Worm (Caenorhabditis elegans) whole organism, L1 larva: ENCODE measurements around the gene B0432.8.

Experiments used
- F16B12.6 ChIP-seq: fragments of 150-350 bp; optimal IDR thresholded peaks from 2 replicates; lab custom pipeline; 2014; ENCODE audit warnings: missing biosample characterization, missing genetic modification characterization
- aha-1 ChIP-seq: fragments of 150-350 bp; optimal IDR thresholded peaks from 2 replicates; lab custom pipeline; 2014; ENCODE audit warnings: missing biosample characterization, missing genetic modification characterization
- alr-1 ChIP-seq: fragments of 200-800 bp; sonication (Bioruptor generic); optimal IDR thresholded peaks from 2 replicates; lab custom pipeline; 2018; ENCODE audit warnings: borderline replicate concordance, mild to moderate bottlenecking, missing genetic modification characterization, missing compliant biosample characterization
- ama-1 ChIP-seq: fragments of 150-350 bp; optimal IDR thresholded peaks from 2 replicates; lab custom pipeline; 2014
- blmp-1 ChIP-seq: fragments of 150-350 bp; optimal IDR thresholded peaks from 2 replicates; lab custom pipeline; 2014; ENCODE audit warnings: missing biosample characterization, missing genetic modification characterization
- ceh-82 ChIP-seq, 3 experiments: fragments of 150-350 bp in 1 of 3; sonication (generic microtip) in 2 of 3; optimal IDR thresholded peaks; 2 replicates each; lab custom pipeline; 2014 to 2017; ENCODE audit warnings: missing biosample characterization in 3 of 3, missing genetic modification characterization in 3 of 3
- ces-1 ChIP-seq: fragments of 150-350 bp; optimal IDR thresholded peaks from 2 replicates; lab custom pipeline; 2014; ENCODE audit warnings: missing biosample characterization, missing genetic modification reagents, missing genetic modification characterization
- efl-1 ChIP-seq, 4 experiments: fragments of 150-350 bp; optimal IDR thresholded peaks in 3 of 4; peaks in 1 of 4; 1 replicate in 1 of 4; 2 replicates in 3 of 4; lab custom pipeline; 2014; ENCODE audit warnings: missing biosample characterization in 2 of 4, missing genetic modification characterization in 2 of 4, missing genetic modification reagents in 2 of 4
- egl-27 ChIP-seq, 2 experiments: fragments of 150-350 bp in 1 of 2; sonication (generic microtip); optimal IDR thresholded peaks; 3 replicates each; lab custom pipeline; 2017 to 2018; ENCODE audit warnings: missing biosample characterization in 2 of 2, missing genetic modification characterization in 2 of 2, missing genetic modification reagents in 2 of 2
- elt-3 ChIP-seq, 6 experiments: fragments of 150-350 bp in 1 of 6; sonication (generic microtip); optimal IDR thresholded peaks; 2 replicates each; lab custom pipeline; 2017 to 2018; ENCODE audit warnings: missing biosample characterization in 6 of 6, missing genetic modification characterization in 6 of 6, inconsistent platforms in 1 of 6
- fkh-10 ChIP-seq: sonication (generic microtip); optimal IDR thresholded peaks from 2 replicates; lab custom pipeline; 2017; ENCODE audit warnings: missing biosample characterization, missing genetic modification reagents, missing genetic modification characterization
- grh-1 ChIP-seq: fragments of 200-800 bp; sonication (Bioruptor generic); IDR thresholded peaks from 2 replicates; pipeline ENCODE4 v1.3.6; 2022; ENCODE audit warnings: missing genetic modification reagents, missing genetic modification characterization, missing compliant biosample characterization
- isw-1 ChIP-seq: fragments of 200-800 bp; sonication (Bioruptor generic); IDR thresholded peaks from 2 replicates; pipeline ENCODE4 v1.3.6; 2022; ENCODE audit warnings: missing genetic modification characterization, missing compliant biosample characterization
- lin-13 ChIP-seq: fragments of 150-350 bp; optimal IDR thresholded peaks from 2 replicates; lab custom pipeline; 2014; ENCODE audit warnings: missing biosample characterization, missing genetic modification reagents, missing genetic modification characterization
- lin-14 ChIP-seq: fragments of 200-800 bp; sonication (Bioruptor generic); optimal IDR thresholded peaks from 2 replicates; lab custom pipeline; 2018; ENCODE audit warnings: mild to moderate bottlenecking, missing genetic modification characterization, moderate library complexity, missing compliant biosample characterization
- lin-35 ChIP-seq, 2 experiments: fragments of 150-350 bp; optimal IDR thresholded peaks; 2 replicates each; lab custom pipeline; 2014; ENCODE audit warnings: missing biosample characterization in 2 of 2, missing genetic modification characterization in 2 of 2, missing genetic modification reagents in 2 of 2
- lin-39 ChIP-seq: fragments of 150-350 bp; optimal IDR thresholded peaks from 2 replicates; lab custom pipeline; 2014; ENCODE audit warnings: missing biosample characterization, missing genetic modification reagents, missing genetic modification characterization
- lsy-2 ChIP-seq, 2 experiments: fragments of 150-350 bp; optimal IDR thresholded peaks; 2 replicates each; lab custom pipeline; 2014; ENCODE audit warnings: missing biosample characterization in 2 of 2, missing genetic modification characterization in 2 of 2
- mab-9 ChIP-seq: fragments of 200-800 bp; sonication (Bioruptor generic); IDR thresholded peaks from 2 replicates; pipeline ENCODE4 v1.3.6; 2022; ENCODE audit warnings: missing genetic modification reagents, missing genetic modification characterization, missing compliant biosample characterization
- mdl-1 ChIP-seq, 2 experiments: fragments of 150-350 bp; optimal IDR thresholded peaks; 2 replicates each; lab custom pipeline; 2014 to 2017; ENCODE audit warnings: missing biosample characterization in 2 of 2, missing genetic modification characterization in 2 of 2, inconsistent platforms in 1 of 2
- mep-1 ChIP-seq: fragments of 150-350 bp; optimal IDR thresholded peaks from 2 replicates; lab custom pipeline; 2014; ENCODE audit warnings: missing biosample characterization, missing genetic modification characterization
- nhr-11 ChIP-seq: fragments of 150-350 bp; optimal IDR thresholded peaks from 2 replicates; lab custom pipeline; 2014; ENCODE audit warnings: missing biosample characterization, missing genetic modification characterization
- nhr-12 ChIP-seq: sonication (generic microtip); optimal IDR thresholded peaks from 2 replicates; lab custom pipeline; 2017; ENCODE audit warnings: missing biosample characterization, missing genetic modification characterization
- nhr-20 ChIP-seq: sonication (generic microtip); optimal IDR thresholded peaks from 2 replicates; lab custom pipeline; 2016; ENCODE audit warnings: mild to moderate bottlenecking, missing genetic modification characterization, missing compliant biosample characterization
- nhr-71 ChIP-seq: sonication (generic microtip); optimal IDR thresholded peaks from 2 replicates; lab custom pipeline; 2016; ENCODE audit warnings: mild to moderate bottlenecking, missing genetic modification characterization, moderate library complexity, missing compliant biosample characterization
- nhr-76 ChIP-seq: sonication (generic microtip); optimal IDR thresholded peaks from 2 replicates; lab custom pipeline; 2017; ENCODE audit warnings: missing biosample characterization, missing genetic modification characterization
- nhr-85 ChIP-seq: sonication (generic microtip); peaks from one replicate; lab custom pipeline; 2016; ENCODE audit warnings: missing genetic modification characterization, inconsistent platforms, missing compliant biosample characterization
- nhr-90 ChIP-seq: sonication (generic microtip); optimal IDR thresholded peaks from 2 replicates; lab custom pipeline; 2016; ENCODE audit warnings: mild to moderate bottlenecking, missing genetic modification characterization, missing compliant biosample characterization; ENCODE audit not compliant: poor library complexity
- rnt-1 ChIP-seq: sonication (generic microtip); optimal IDR thresholded peaks from 2 replicates; lab custom pipeline; 2016; ENCODE audit warnings: mild to moderate bottlenecking, missing genetic modification characterization, moderate library complexity, missing compliant biosample characterization
- snu-23 ChIP-seq: sonication (generic microtip); optimal IDR thresholded peaks from 2 replicates; lab custom pipeline; 2016; ENCODE audit warnings: missing genetic modification characterization, missing compliant biosample characterization
- sox-4 ChIP-seq: sonication (generic microtip); optimal IDR thresholded peaks from 2 replicates; lab custom pipeline; 2016; ENCODE audit warnings: missing genetic modification characterization, missing compliant biosample characterization
- swsn-7 ChIP-seq: sonication (generic microtip); optimal IDR thresholded peaks from 2 replicates; lab custom pipeline; 2016; ENCODE audit warnings: missing genetic modification characterization, missing compliant biosample characterization
- tbx-2 ChIP-seq: sonication (generic microtip); optimal IDR thresholded peaks from 2 replicates; lab custom pipeline; 2016; ENCODE audit warnings: missing genetic modification characterization, missing compliant biosample characterization
- unc-86 ChIP-seq: sonication (generic microtip); optimal IDR thresholded peaks from 2 replicates; lab custom pipeline; 2016; ENCODE audit warnings: missing genetic modification characterization, missing compliant biosample characterization
- unc-98 ChIP-seq: fragments of 200-800 bp; sonication (Bioruptor generic); IDR thresholded peaks from 2 replicates; pipeline ENCODE4 v1.3.6; 2022; ENCODE audit warnings: missing genetic modification characterization, missing compliant biosample characterization

B0432.8 gene

DNA sequence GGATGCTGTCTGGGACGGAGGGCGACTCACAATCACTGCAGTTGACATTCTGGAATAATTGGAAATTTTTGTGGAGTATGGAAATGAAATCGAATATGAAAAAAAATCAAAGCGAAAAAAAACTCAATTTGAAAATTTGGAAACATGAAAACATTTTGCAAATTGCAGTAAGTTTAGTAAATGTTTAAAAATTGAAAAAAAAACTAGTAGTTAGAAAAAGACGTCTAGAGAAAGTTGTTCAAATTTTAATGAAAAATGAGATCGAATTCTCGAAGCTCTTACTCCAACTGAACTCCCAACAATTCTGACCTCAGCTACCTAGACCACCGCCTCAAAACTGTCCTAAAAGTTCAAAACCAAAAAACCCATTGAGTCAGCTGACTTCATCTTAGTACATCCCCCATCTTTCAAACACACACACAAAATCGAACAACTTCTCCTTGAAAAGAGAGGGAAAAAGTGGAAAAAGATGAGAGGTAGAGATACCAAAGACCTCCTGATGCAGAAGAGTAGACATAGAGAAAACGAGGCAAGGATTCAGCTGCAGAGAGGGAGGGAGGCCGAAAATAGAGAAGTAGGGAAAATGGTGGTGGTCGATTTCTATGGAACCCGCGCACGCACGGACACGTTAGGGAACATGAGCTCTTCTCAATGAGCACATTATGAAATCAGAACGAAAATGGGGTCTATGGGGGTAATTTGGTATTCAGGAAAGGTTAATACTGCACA, 44.7 kb upstream of the B0432.8 start, which contains the start of gene K01A2.10 (continued):
- no peak for TF ChIP-seq fkh-10 (GFP tag; lab: Kevin White, UChicago)

DNA sequence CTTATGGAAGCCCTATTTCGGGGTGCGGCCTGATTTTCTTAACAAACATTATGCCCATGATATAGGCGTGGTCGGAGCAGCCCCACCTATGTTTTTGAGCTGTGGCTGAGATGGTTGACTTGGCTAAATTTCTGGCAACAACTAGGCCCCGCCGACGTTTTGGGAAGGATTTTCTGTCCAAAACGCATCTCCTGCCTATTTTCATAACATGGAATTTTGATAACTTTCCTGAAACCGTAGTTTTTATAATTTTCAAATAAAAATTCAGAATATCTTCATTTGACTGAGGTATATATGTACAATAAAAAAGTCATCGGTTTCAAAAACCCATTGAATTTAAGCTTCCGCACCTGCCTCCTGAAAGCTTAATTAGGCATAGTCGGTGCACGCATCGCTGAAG, 42.6 kb upstream of the B0432.8 start:
- TF ChIP-seq blmp-1 (tag; lab: Kevin White, UChicago) (no peak), lin-39 (tag; lab: Kevin White, UChicago) (no peak), swsn-7 (tag; lab: Kevin White, UChicago) (no peak), F16B12.6 (no peak), rnt-1 (no peak), mab-9 (GFP tag; lab: Robert Waterston, UW) (no peak), aha-1 (tag; lab: Kevin White, UChicago) (no peak), grh-1 (GFP tag; lab: Robert Waterston, UW) (no peak), ama-1 (lab: Kevin White, UChicago) (peak; percentile 85), efl-1 (optimal IDR thresholded peaks at IDR 0.05; lab: Kevin White, UChicago) (no peak), efl-1 (GFP tag; optimal IDR thresholded peaks at IDR 0.05 in 1 of 2; lab: Kevin White, UChicago) (peak in 1 of 2 experiments; percentile 80), elt-3 (tag; optimal IDR thresholded peaks at IDR 0.05; lab: Kevin White, UChicago) (no peak)

DNA sequence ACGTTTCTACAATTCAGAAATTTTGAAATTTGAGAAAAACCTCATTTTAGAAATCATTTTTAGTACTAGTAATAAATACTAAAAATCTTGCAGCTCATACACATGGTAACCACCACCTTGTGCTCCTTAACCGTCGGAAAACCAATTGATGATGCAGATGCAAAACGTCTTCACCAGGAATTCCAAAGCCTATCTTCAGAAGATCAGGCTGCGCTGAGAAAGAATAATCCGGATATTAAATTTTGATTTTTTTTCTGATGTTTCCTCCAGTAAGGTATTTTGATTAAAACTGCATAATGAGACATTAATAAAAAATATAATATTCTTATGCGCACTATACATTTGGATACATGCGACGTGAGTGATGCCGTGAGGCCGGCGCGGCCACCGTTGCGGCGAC, 42.2 kb upstream of the B0432.8 start:
- TF ChIP-seq lin-13 (GFP tag; lab: Kevin White, UChicago), result no peak
- TF ChIP-seq efl-1 (optimal IDR thresholded peaks at IDR 0.05; lab: Kevin White, UChicago), result no peak
- peak in 1 of 2 experiments; percentile 57 for TF ChIP-seq efl-1 (GFP tag; optimal IDR thresholded peaks at IDR 0.05 in 1 of 2; lab: Kevin White, UChicago)
- TF ChIP-seq, all 84 proteins: peak for 1

DNA sequence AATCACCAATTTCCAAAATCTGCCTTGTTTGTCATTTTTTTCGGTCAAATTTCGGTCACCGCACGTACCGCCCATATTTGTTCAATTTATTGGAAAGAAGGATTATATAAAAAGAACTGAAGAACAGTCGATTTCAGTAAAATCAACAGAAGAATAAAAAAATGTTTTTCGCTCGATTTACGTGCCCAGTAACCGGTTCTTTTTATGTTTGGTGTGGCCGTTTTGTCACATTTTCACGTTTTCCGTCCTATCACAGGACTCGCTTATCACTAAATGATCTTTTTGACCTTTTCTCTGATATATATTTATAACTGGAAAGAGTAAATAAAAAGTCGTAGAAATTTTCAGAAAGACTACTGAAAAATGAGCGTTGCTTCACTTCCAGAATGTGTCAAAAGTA, 40.9 kb upstream of the B0432.8 start, which contains the start of gene far-7:
Gene far-7, plus strand, starts transcription at position 331 of the 400 bp plus-strand sequence.
- TF ChIP-seq lin-14 (peak; percentile 58), grh-1 (GFP tag; lab: Robert Waterston, UW) (peak; percentile 36; the same call in 1 of the 2 replicates), blmp-1 (tag; lab: Kevin White, UChicago) (peak; percentile 47), fkh-10 (GFP tag; lab: Kevin White, UChicago) (no peak), unc-86 (tag; lab: Kevin White, UChicago) (no peak), elt-3 (tag; optimal IDR thresholded peaks at IDR 0.05; lab: Kevin White, UChicago) (peak in 2 of 6 experiments; percentile 16 to 50), snu-23 (GFP tag; lab: Kevin White, UChicago) (peak; percentile 57), ces-1 (GFP tag; lab: Kevin White, UChicago) (no peak), lin-39 (tag; lab: Kevin White, UChicago) (no peak), mep-1 (tag; lab: Kevin White, UChicago) (no peak), nhr-11 (tag; lab: Kevin White, UChicago) (no peak), egl-27 (tag; optimal IDR thresholded peaks at IDR 0.05; lab: Kevin White, UChicago) (no peak), nhr-71 (tag; lab: Kevin White, UChicago) (peak; percentile 15), sox-4 (tag; lab: Kevin White, UChicago) (no peak), nhr-20 (tag; lab: Kevin White, UChicago) (peak; percentile 46), nhr-12 (tag; lab: Kevin White, UChicago) (no peak), ama-1 (lab: Kevin White, UChicago) (peak; percentile 53), tbx-2 (peak; percentile 7), nhr-85 (tag; lab: Kevin White, UChicago) (peak; percentile 66), alr-1 (tag; lab: Kevin White, UChicago) (no peak), efl-1 (optimal IDR thresholded peaks at IDR 0.05; lab: Kevin White, UChicago) (no peak), efl-1 (GFP tag; optimal IDR thresholded peaks at IDR 0.05 in 1 of 2; lab: Kevin White, UChicago) (peak in 1 of 2 experiments; percentile 12), unc-98 (GFP tag; lab: Robert Waterston, UW) (no peak), nhr-76 (tag; lab: Kevin White, UChicago) (no peak), isw-1 (GFP tag; lab: Robert Waterston, UW) (no peak), lsy-2 (tag; optimal IDR thresholded peaks at IDR 0.05; lab: Kevin White, UChicago) (no peak), swsn-7 (tag; lab: Kevin White, UChicago) (no peak), lin-35 (GFP tag; optimal IDR thresholded peaks at IDR 0.05; lab: Kevin White, UChicago) (peak in 1 of 2 experiments; percentile 41), mdl-1 (tag; optimal IDR thresholded peaks at IDR 0.05; lab: Kevin White, UChicago) (peak in 1 of 2 experiments; percentile 35), ceh-82 (tag; optimal IDR thresholded peaks at IDR 0.05; lab: Kevin White, UChicago) (no peak), nhr-90 (tag; lab: Kevin White, UChicago) (peak; percentile 36)
